Fruit fly (Drosophila melanogaster) whole organism, prepupa: ENCODE results near the gene CG13067.

Experiments used
- CG10669 ChIP-seq: fragments of 200-800 bp; sonication (Bioruptor generic); optimal IDR thresholded peaks from 3 replicates; lab custom pipeline; 2018; ENCODE audit warnings: missing biosample characterization, mild to moderate bottlenecking, missing genetic modification characterization, moderate library complexity
- CG11762 ChIP-seq: fragments of 200-800 bp; sonication (Bioruptor generic); optimal IDR thresholded peaks from 3 replicates; lab custom pipeline; 2016; ENCODE audit warnings: missing biosample characterization, missing genetic modification characterization; ENCODE audit not compliant: insufficient read depth
- CG11902 ChIP-seq: fragments of 200-800 bp; sonication (Bioruptor generic); optimal IDR thresholded peaks from 3 replicates; lab custom pipeline; 2016; ENCODE audit warnings: missing biosample characterization, missing genetic modification characterization
- CG3032 ChIP-seq: fragments of 200-800 bp; optimal IDR thresholded peaks from 2 replicates; lab custom pipeline; 2019; ENCODE audit warnings: missing biosample characterization, mild to moderate bottlenecking, missing genetic modification characterization, moderate library complexity
- CG32006 ChIP-seq: fragments of 200-800 bp; sonication (Bioruptor generic); optimal IDR thresholded peaks from 3 replicates; lab custom pipeline; 2017; ENCODE audit warnings: missing biosample characterization, mild to moderate bottlenecking, missing genetic modification characterization
- CG34406 ChIP-seq: fragments of 200-800 bp; sonication (Bioruptor generic); optimal IDR thresholded peaks from 3 replicates; lab custom pipeline; 2016; ENCODE audit warnings: missing biosample characterization, missing genetic modification characterization
- CG6163 ChIP-seq: fragments of 200-800 bp; sonication (Bioruptor generic); IDR thresholded peaks from 3 replicates; pipeline ENCODE4 v1.3.6; 2022; ENCODE audit warnings: missing biosample characterization, missing genetic modification characterization
- CG6808 ChIP-seq: fragments of 200-800 bp; sonication (Bioruptor generic); optimal IDR thresholded peaks from 3 replicates; lab custom pipeline; 2017; ENCODE audit warnings: missing biosample characterization, missing genetic modification characterization, mild to moderate bottlenecking, moderate library complexity, missing genetic modification reagents
- CG6854 ChIP-seq: fragments of 200-800 bp; sonication (Bioruptor generic); optimal IDR thresholded peaks from 2 replicates; lab custom pipeline; 2017; ENCODE audit warnings: missing biosample characterization, mild to moderate bottlenecking, missing genetic modification characterization
- CG8119 ChIP-seq: fragments of 200-800 bp; sonication (Bioruptor generic); IDR thresholded peaks from 3 replicates; pipeline ENCODE4 v1.3.6; 2022; ENCODE audit warnings: missing biosample characterization, missing genetic modification characterization
- Eip75B ChIP-seq: fragments of 200-800 bp; sonication (Bioruptor generic); optimal IDR thresholded peaks from 3 replicates; lab custom pipeline; 2016; ENCODE audit warnings: missing biosample characterization, missing genetic modification characterization
- Eip78C ChIP-seq: fragments of 200-800 bp; sonication (Bioruptor generic); peaks from one replicate; lab custom pipeline; 2016; ENCODE audit warnings: missing biosample characterization, missing genetic modification characterization
- Ets21C ChIP-seq: fragments of 200-800 bp; sonication (Bioruptor generic); optimal IDR thresholded peaks from 3 replicates; lab custom pipeline; 2016; ENCODE audit warnings: missing biosample characterization, missing genetic modification characterization
- Ets96B ChIP-seq: fragments of 200-800 bp; optimal IDR thresholded peaks from 2 replicates; lab custom pipeline; 2019; ENCODE audit warnings: missing biosample characterization, mild to moderate bottlenecking, missing genetic modification characterization, moderate library complexity
- Lpt ChIP-seq: fragments of 200-800 bp; sonication (Bioruptor generic); optimal IDR thresholded peaks from 3 replicates; lab custom pipeline; 2016; ENCODE audit warnings: missing biosample characterization, missing genetic modification characterization
- Met ChIP-seq: fragments of 200-800 bp; sonication (Bioruptor generic); optimal IDR thresholded peaks from 3 replicates; lab custom pipeline; 2016; ENCODE audit warnings: missing biosample characterization, missing genetic modification characterization
- OdsH ChIP-seq: fragments of 200-800 bp; sonication (Bioruptor generic); optimal IDR thresholded peaks from 3 replicates; lab custom pipeline; 2016; ENCODE audit warnings: missing biosample characterization, missing genetic modification characterization
- Smox ChIP-seq: fragments of 200-800 bp; sonication (Bioruptor generic); optimal IDR thresholded peaks from 3 replicates; lab custom pipeline; 2016; ENCODE audit warnings: missing biosample characterization, missing genetic modification characterization
- Sox102F ChIP-seq: fragments of 200-800 bp; sonication (Bioruptor generic); optimal IDR thresholded peaks from 2 replicates; lab custom pipeline; 2016; ENCODE audit warnings: missing biosample characterization, mild to moderate bottlenecking, missing genetic modification characterization
- Sox14 ChIP-seq: fragments of 200-800 bp; sonication (Bioruptor generic); optimal IDR thresholded peaks from 3 replicates; lab custom pipeline; 2016; ENCODE audit warnings: missing biosample characterization, missing genetic modification characterization
- acj6 ChIP-seq: fragments of 200-800 bp; sonication (Bioruptor generic); optimal IDR thresholded peaks from 3 replicates; lab custom pipeline; 2016; ENCODE audit warnings: missing biosample characterization, missing genetic modification characterization
- dac ChIP-seq: fragments of 200-800 bp; sonication (Bioruptor generic); optimal IDR thresholded peaks from 2 replicates; lab custom pipeline; 2017; ENCODE audit warnings: missing biosample characterization, mild to moderate bottlenecking, missing genetic modification characterization
- dsx ChIP-seq: fragments of 200-800 bp; optimal IDR thresholded peaks from 3 replicates; lab custom pipeline; 2019; ENCODE audit warnings: missing biosample characterization, mild to moderate bottlenecking, missing genetic modification characterization, moderate library complexity; ENCODE audit not compliant: poor library complexity, severe bottlenecking
- fd85E ChIP-seq: fragments of 200-800 bp; sonication (Bioruptor generic); optimal IDR thresholded peaks from 3 replicates; lab custom pipeline; 2016; ENCODE audit warnings: missing biosample characterization, missing genetic modification characterization
- fkh ChIP-seq: fragments of 200-800 bp; sonication (Bioruptor generic); optimal IDR thresholded peaks from 3 replicates; lab custom pipeline; 2017; ENCODE audit warnings: missing biosample characterization, mild to moderate bottlenecking, missing genetic modification characterization, moderate library complexity
- pdm3 ChIP-seq: fragments of 200-800 bp; sonication (Bioruptor generic); optimal IDR thresholded peaks from 3 replicates; lab custom pipeline; 2016; ENCODE audit warnings: missing biosample characterization, missing genetic modification characterization
- ss ChIP-seq, 2 experiments: fragments of 200-800 bp; sonication (Bioruptor generic); optimal IDR thresholded peaks; 2 replicates in 1 of 2; 3 replicates in 1 of 2; lab custom pipeline; 2017 to 2018; ENCODE audit warnings: mild to moderate bottlenecking in 2 of 2, missing biosample characterization in 2 of 2, missing genetic modification characterization in 2 of 2, moderate library complexity in 1 of 2
- svp ChIP-seq: fragments of 200-800 bp; sonication (Bioruptor generic); peaks from one replicate; lab custom pipeline; 2016; ENCODE audit warnings: missing biosample characterization, missing genetic modification characterization
- topi ChIP-seq: fragments of 200-800 bp; sonication (Bioruptor generic); optimal IDR thresholded peaks from 3 replicates; lab custom pipeline; 2016; ENCODE audit warnings: missing biosample characterization, missing genetic modification characterization
- vri ChIP-seq: fragments of 200-800 bp; sonication (Bioruptor generic); optimal IDR thresholded peaks from 3 replicates; lab custom pipeline; 2016; ENCODE audit warnings: missing biosample characterization, mild to moderate bottlenecking, missing genetic modification characterization

The CG13067 gene

dm6 chr3L:16275391-16276017, 4.4 kb downstream of the CG13067 start (continued):
- TF ChIP-seq CG10669 (GFP tag; lab: Kevin White, UChicago) (peak; percentile 6), fkh (no peak), Ets21C (GFP tag; lab: Kevin White, UChicago) (no peak), Sox102F (no peak), fd85E (GFP tag; lab: Kevin White, UChicago) (no peak), Eip75B (GFP tag; lab: Kevin White, UChicago) (no peak), CG32006 (GFP tag; lab: Kevin White, UChicago) (peak; percentile 20), vri (no peak), Ets96B (tag; lab: Kevin White, UChicago) (peak; percentile 37), Met (GFP tag; lab: Kevin White, UChicago) (no peak), CG6854 (GFP tag; lab: Kevin White, UChicago) (no peak), Smox (GFP tag; lab: Kevin White, UChicago) (no peak), svp (GFP tag; lab: Kevin White, UChicago) (peak; percentile 17), dac (GFP tag; lab: Kevin White, UChicago) (no peak)

DNA sequence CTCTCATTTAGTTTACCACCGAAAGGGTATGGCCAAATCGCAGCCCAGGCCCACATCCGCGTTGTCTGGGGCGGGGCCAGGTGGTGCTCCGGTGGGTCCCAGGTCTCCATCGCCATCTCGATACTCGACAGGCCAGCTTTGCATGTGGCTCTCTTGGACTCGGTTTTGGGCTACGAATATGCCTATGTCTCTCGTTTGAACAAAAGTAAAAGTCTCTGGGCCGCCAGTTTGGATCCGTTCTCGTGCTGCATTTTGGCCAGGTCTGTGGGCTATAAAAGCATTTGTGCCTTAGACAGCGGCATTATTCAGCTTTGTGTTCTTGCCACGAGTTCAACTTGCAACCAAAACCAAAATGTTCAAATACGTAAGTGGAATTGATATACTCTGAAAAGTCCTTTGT, 6.1 kb downstream of the CG13067 start, which contains the start of gene CG13065:
CG13065 (plus strand) TSS at position 301 of the 400 bp plus-strand sequence.
- no peak for TF ChIP-seq Eip75B (GFP tag; lab: Kevin White, UChicago)
- TF ChIP-seq Ets21C (GFP tag; lab: Kevin White, UChicago): no peak
- TF ChIP-seq pdm3 (GFP tag; lab: Kevin White, UChicago): no peak
- TF ChIP-seq Sox14 (GFP tag; lab: Kevin White, UChicago): no peak
- TF ChIP-seq CG10669 (GFP tag; lab: Kevin White, UChicago): no peak

dm6 chr3L:16279171-16279570, 8.1 kb downstream of the CG13067 start, which contains the start of gene CG13050:
Gene CG13050, minus strand, starts transcription at chr3L:16279271.
- no peak for TF ChIP-seq CG32006 (GFP tag; lab: Kevin White, UChicago)
- no peak for TF ChIP-seq acj6 (GFP tag; lab: Kevin White, UChicago)
- no peak for TF ChIP-seq Ets96B (tag; lab: Kevin White, UChicago)
- no peak for TF ChIP-seq CG8119 (GFP tag; lab: Robert Waterston, UW)

DNA sequence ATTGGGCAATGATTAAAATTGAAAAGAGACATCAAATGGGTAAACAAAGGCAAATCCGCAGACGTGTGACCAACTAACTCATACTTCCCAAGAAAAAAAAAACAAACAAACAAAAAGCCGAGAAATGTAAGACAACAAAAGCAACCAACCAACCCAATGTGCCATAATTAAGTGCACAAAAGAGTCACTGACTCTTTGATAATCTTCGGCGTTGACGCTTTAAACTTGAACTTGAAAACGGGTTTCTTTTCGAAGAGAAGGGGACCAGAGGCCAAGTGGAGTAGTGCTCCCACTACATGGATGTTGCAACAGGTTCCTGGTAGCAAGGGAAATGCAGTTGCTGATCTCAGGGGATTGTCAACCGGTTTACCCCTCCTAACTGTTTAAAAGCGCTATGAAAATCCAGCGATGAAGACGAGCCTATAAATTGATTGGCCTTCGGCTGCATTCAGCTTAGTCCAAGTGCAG, 8.9 kb downstream of the CG13067 start, which contains the start of gene CG13064:
CG13064 (plus strand) TSS at position 418 of the 468 bp plus-strand sequence.
- TF ChIP-seq CG3032 (no peak), Eip78C (GFP tag; lab: Kevin White, UChicago) (peak; percentile 53), CG11902 (GFP tag; lab: Kevin White, UChicago) (no peak), ss (GFP tag; optimal IDR thresholded peaks at IDR 0.05; lab: Kevin White, UChicago) (peak in 1 of 2 experiments; percentile 63), topi (GFP tag; lab: Kevin White, UChicago) (no peak), dsx (GFP tag; lab: Kevin White, UChicago) (peak; percentile 55), Lpt (GFP tag; lab: Kevin White, UChicago) (peak; percentile 8), CG6808 (GFP tag; lab: Kevin White, UChicago) (no peak), Sox14 (GFP tag; lab: Kevin White, UChicago) (no peak), OdsH (GFP tag; lab: Kevin White, UChicago) (no peak), CG11762 (GFP tag; lab: Kevin White, UChicago) (no peak), Eip75B (GFP tag; lab: Kevin White, UChicago) (peak; percentile 47), Sox102F (peak; percentile 19)

dm6 chr3L:16281880-16282556, 10.9 kb downstream of the CG13067 start, which contains the start of gene CG13049:
Gene CG13049, minus strand, starts transcription at chr3L:16281930.
- TF ChIP-seq CG34406 (GFP tag; lab: Kevin White, UChicago): no peak
- TF ChIP-seq CG8119 (GFP tag; lab: Robert Waterston, UW): no peak
- TF ChIP-seq CG6163 (GFP tag; lab: Robert Waterston, UW): no peak
- TF ChIP-seq CG6854 (GFP tag; lab: Kevin White, UChicago): no peak
- peak in 1 of 2 experiments; percentile 62 for TF ChIP-seq ss (GFP tag; optimal IDR thresholded peaks at IDR 0.05; lab: Kevin White, UChicago)
- TF ChIP-seq, all 60 proteins: peak for 1
